Worm (Caenorhabditis elegans) whole organism, late embryonic: Measurements from ENCODE around the gene F32D8.12.

Experiments used
- C08G9.2 ChIP-seq: sonication (generic microtip); optimal IDR thresholded peaks from 2 replicates; lab custom pipeline; 2016; ENCODE audit warnings: mild to moderate bottlenecking, missing genetic modification characterization, moderate library complexity, missing compliant biosample characterization
- C38D4.7 ChIP-seq: fragments of 200-800 bp; sonication (Bioruptor generic); optimal IDR thresholded peaks from 2 replicates; lab custom pipeline; 2018; ENCODE audit warnings: mild to moderate bottlenecking, missing genetic modification characterization, moderate library complexity, missing compliant biosample characterization
- K09A11.1 ChIP-seq: sonication (generic microtip); optimal IDR thresholded peaks from 2 replicates; lab custom pipeline; 2017; ENCODE audit warnings: antibody characterized with exemption, mild to moderate bottlenecking, missing genetic modification characterization, missing compliant biosample characterization; ENCODE audit not compliant: insufficient read depth
- T23F11.4 ChIP-seq: fragments of 200-800 bp; sonication (Bioruptor generic); optimal IDR thresholded peaks from 2 replicates; lab custom pipeline; 2018; ENCODE audit warnings: mild to moderate bottlenecking, missing genetic modification characterization, missing compliant biosample characterization
- Y22D7AL.16 ChIP-seq: sonication (generic microtip); optimal IDR thresholded peaks from 2 replicates; lab custom pipeline; 2016; ENCODE audit warnings: missing genetic modification characterization, missing compliant biosample characterization
- ama-1 ChIP-seq: fragments of 150-350 bp; optimal IDR thresholded peaks from 2 replicates; lab custom pipeline; 2014
- ceh-14 ChIP-seq: sonication (generic microtip); optimal IDR thresholded peaks from 2 replicates; lab custom pipeline; 2016; ENCODE audit warnings: missing genotype, missing genetic modification characterization, missing compliant biosample characterization
- ceh-18 ChIP-seq: sonication (generic microtip); optimal IDR thresholded peaks from 2 replicates; lab custom pipeline; 2016; ENCODE audit warnings: missing genetic modification characterization, missing compliant biosample characterization
- ceh-19 ChIP-seq: fragments of 200-800 bp; sonication (Bioruptor generic); optimal IDR thresholded peaks from 2 replicates; lab custom pipeline; 2018; ENCODE audit warnings: mild to moderate bottlenecking, missing genetic modification characterization, missing compliant biosample characterization
- ceh-22 ChIP-seq: sonication (generic microtip); optimal IDR thresholded peaks from 2 replicates; lab custom pipeline; 2017; ENCODE audit warnings: missing biosample characterization, missing genetic modification characterization
- ceh-31 ChIP-seq: sonication (generic microtip); optimal IDR thresholded peaks from 2 replicates; lab custom pipeline; 2016; ENCODE audit warnings: missing genetic modification characterization, missing compliant biosample characterization
- ceh-45 ChIP-seq: fragments of 200-800 bp; sonication (Bioruptor generic); IDR thresholded peaks from 2 replicates; pipeline ENCODE4 v1.3.6; 2022; ENCODE audit warnings: missing genetic modification reagents, missing genetic modification characterization, missing compliant biosample characterization
- ceh-9 ChIP-seq: sonication (generic microtip); optimal IDR thresholded peaks from 2 replicates; lab custom pipeline; 2016; ENCODE audit warnings: mild to moderate bottlenecking, missing genetic modification characterization, inconsistent platforms, missing compliant biosample characterization
- dmd-4 ChIP-seq: sonication (generic microtip); optimal IDR thresholded peaks from 2 replicates; lab custom pipeline; 2016; ENCODE audit warnings: borderline replicate concordance, missing genetic modification characterization, missing compliant biosample characterization
- elt-2 ChIP-seq: sonication (generic microtip); optimal IDR thresholded peaks from 2 replicates; lab custom pipeline; 2016; ENCODE audit warnings: missing genetic modification reagents, missing genetic modification characterization, missing compliant biosample characterization
- fax-1 ChIP-seq: sonication (generic microtip); optimal IDR thresholded peaks from 2 replicates; lab custom pipeline; 2016; ENCODE audit warnings: missing genotype, missing genetic modification characterization, missing compliant biosample characterization
- fkh-10 ChIP-seq: fragments of 150-350 bp; optimal IDR thresholded peaks from 2 replicates; lab custom pipeline; 2014; ENCODE audit warnings: missing biosample characterization, missing genetic modification reagents, missing genetic modification characterization
- gmeb-2 ChIP-seq: sonication (generic microtip); optimal IDR thresholded peaks from 2 replicates; lab custom pipeline; 2016; ENCODE audit warnings: missing genetic modification characterization, inconsistent platforms, missing compliant biosample characterization
- hlh-30 ChIP-seq: sonication (generic microtip); optimal IDR thresholded peaks from 2 replicates; lab custom pipeline; 2017; ENCODE audit warnings: antibody characterized with exemption, missing genetic modification characterization, missing compliant biosample characterization; ENCODE audit not compliant: insufficient read depth
- hlh-8 ChIP-seq: sonication (generic microtip); optimal IDR thresholded peaks from 2 replicates; lab custom pipeline; 2016; ENCODE audit warnings: missing genotype, missing genetic modification characterization, missing compliant biosample characterization
- lim-6 ChIP-seq: sonication (generic microtip); optimal IDR thresholded peaks from 2 replicates; lab custom pipeline; 2016; ENCODE audit warnings: missing genetic modification characterization, missing compliant biosample characterization
- lin-11 ChIP-seq: fragments of 200-800 bp; sonication (Bioruptor generic); optimal IDR thresholded peaks from 2 replicates; lab custom pipeline; 2018; ENCODE audit warnings: mild to moderate bottlenecking, missing genetic modification characterization, missing compliant biosample characterization
- mec-3 ChIP-seq: sonication (generic microtip); optimal IDR thresholded peaks from 2 replicates; lab custom pipeline; 2016; ENCODE audit warnings: borderline replicate concordance, missing genetic modification characterization, missing compliant biosample characterization
- nfya-1 ChIP-seq: sonication (generic microtip); optimal IDR thresholded peaks from 2 replicates; lab custom pipeline; 2017; ENCODE audit warnings: missing genetic modification characterization, mild to moderate bottlenecking, missing compliant biosample characterization, antibody characterized with exemption, moderate library complexity
- nhr-11 ChIP-seq: fragments of 150-350 bp; optimal IDR thresholded peaks from 2 replicates; lab custom pipeline; 2014; ENCODE audit warnings: missing biosample characterization, missing genetic modification characterization
- npax-4 ChIP-seq: sonication (generic microtip); optimal IDR thresholded peaks from 2 replicates; lab custom pipeline; 2016; ENCODE audit warnings: missing genetic modification characterization, missing compliant biosample characterization
- odd-2 ChIP-seq: sonication (generic microtip); optimal IDR thresholded peaks from 2 replicates; lab custom pipeline; 2017; ENCODE audit warnings: antibody characterized with exemption, mild to moderate bottlenecking, missing genetic modification characterization, missing compliant biosample characterization
- pax-1 ChIP-seq: fragments of 150-350 bp; optimal IDR thresholded peaks from 2 replicates; lab custom pipeline; 2014; ENCODE audit warnings: missing biosample characterization, missing genetic modification characterization
- pros-1 ChIP-seq: fragments of 150-350 bp; optimal IDR thresholded peaks from 2 replicates; lab custom pipeline; 2014; ENCODE audit warnings: missing biosample characterization, missing genetic modification reagents, missing genetic modification characterization
- rnt-1 ChIP-seq: sonication (generic microtip); optimal IDR thresholded peaks from 2 replicates; lab custom pipeline; 2016; ENCODE audit warnings: missing genetic modification characterization, missing compliant biosample characterization
- sdc-2 ChIP-seq: sonication (generic microtip); optimal IDR thresholded peaks from 2 replicates; lab custom pipeline; 2016; ENCODE audit warnings: missing genotype, missing genetic modification characterization, missing compliant biosample characterization
- sox-2 ChIP-seq: fragments of 200-800 bp; sonication (Bioruptor generic); IDR thresholded peaks from 2 replicates; pipeline ENCODE4 v1.3.6; 2022; ENCODE audit warnings: missing genetic modification reagents, missing genetic modification characterization, missing compliant biosample characterization
- syd-9 ChIP-seq: sonication (generic microtip); optimal IDR thresholded peaks from 2 replicates; lab custom pipeline; 2016; ENCODE audit warnings: mild to moderate bottlenecking, missing genetic modification characterization, moderate library complexity, missing compliant biosample characterization
- tbx-2 ChIP-seq: sonication (generic microtip); optimal IDR thresholded peaks from 2 replicates; lab custom pipeline; 2016; ENCODE audit warnings: missing genetic modification characterization, missing compliant biosample characterization
- ttx-3 ChIP-seq: sonication (generic microtip); optimal IDR thresholded peaks from 2 replicates; lab custom pipeline; 2016; ENCODE audit warnings: missing genetic modification reagents, missing genetic modification characterization, missing compliant biosample characterization
- unc-3 ChIP-seq, 2 experiments: fragments of 200-800 bp in 1 of 2; sonication (Bioruptor generic) in 1 of 2; sonication (generic microtip) in 1 of 2; conservative IDR thresholded peaks in 1 of 2; optimal IDR thresholded peaks in 1 of 2; 2 replicates each; pipeline versions ENCODE4 v1.3.6 to Lab custom; 2016 to 2022; ENCODE audit warnings: missing compliant biosample characterization in 2 of 2, missing genetic modification characterization in 2 of 2, missing genetic modification reagents in 1 of 2
- unc-42 ChIP-seq: sonication (generic microtip); optimal IDR thresholded peaks from 2 replicates; lab custom pipeline; 2016; ENCODE audit warnings: missing genotype, missing genetic modification characterization, missing compliant biosample characterization

Gene F32D8.12

DNA sequence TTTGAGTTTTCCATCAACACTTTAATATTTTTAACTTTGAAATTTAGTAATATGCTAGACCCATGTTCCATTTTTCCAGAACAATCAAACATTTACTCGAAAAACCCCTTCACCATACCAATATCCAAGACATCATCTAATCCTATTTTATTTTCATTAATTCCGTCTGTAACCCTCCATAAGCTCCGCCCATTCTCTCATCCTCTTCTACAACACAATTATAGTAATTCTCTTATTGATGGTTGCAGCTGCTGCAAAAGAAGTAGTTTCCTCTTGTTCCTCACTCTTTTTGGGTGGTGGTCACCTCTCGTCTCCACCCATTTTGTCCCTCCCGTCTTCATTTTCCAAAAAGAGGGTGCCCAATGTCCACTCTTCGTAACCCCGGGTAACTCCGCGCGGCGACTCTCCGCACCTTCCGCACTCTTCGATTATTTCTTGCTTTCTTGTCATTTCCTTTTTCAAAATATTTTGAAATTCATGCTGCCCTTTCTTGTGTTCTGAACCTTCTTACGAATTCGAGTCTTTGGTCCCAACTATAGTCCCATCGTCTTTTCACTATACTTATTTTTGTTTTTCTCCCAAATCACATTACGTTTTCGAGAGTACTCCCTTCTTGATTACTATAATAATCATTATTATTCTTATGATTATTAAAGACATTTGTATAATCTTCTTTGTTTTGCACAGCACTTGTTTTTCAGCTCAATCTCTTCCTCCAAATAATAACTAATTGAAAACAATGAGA, 10.5 kb downstream of the F32D8.12 start, which contains the start of gene F32D8.1:
F32D8.1 (plus strand) TSS at position 695 of the 745 bp plus-strand sequence.
- TF ChIP-seq unc-42: peak; percentile 85
- no peak for TF ChIP-seq Y22D7AL.16 (tag; lab: Kevin White, UChicago)
- TF ChIP-seq ceh-31 (tag; lab: Kevin White, UChicago): peak; percentile 26
- TF ChIP-seq syd-9 (tag; lab: Kevin White, UChicago): no peak

DNA sequence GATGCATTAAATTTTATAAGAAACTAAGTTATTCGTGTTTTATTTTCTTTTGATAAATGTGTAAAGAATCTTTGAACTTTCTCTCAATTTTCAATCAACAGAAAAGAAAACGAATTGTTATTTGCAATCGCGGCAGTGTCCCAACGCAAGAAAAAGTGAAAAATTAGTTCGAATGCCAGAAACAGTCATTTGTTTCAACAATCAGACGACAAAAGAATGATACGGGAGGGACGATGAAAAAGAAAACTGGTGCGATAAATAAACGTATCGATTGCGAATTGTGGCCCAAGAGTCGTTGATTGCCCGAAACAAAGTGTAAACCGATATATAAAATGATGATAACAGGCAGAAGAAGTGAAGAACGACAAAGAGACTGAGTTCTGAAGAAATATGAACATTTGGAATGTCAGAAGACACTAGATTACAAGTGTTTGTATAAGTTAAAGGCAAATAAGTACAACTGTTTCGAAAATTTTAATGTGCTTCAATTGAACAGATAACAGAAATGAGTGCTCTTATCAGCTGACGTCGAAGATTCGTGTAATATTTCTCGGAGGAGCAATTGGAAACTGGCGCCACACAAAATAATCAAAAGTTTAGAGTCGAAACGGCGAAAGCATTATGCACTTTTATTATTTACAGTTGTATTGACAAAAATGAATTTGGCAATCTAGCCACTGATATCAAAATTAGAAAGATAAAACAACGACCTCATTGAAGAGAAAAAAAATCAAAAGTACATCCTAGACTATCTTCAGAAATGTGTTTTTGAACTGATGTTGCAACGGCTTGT, 12.8 kb downstream of the F32D8.12 start:
- TF ChIP-seq ttx-3 (tag; lab: Kevin White, UChicago): no peak
- TF ChIP-seq sdc-2 (tag; lab: Kevin White, UChicago): no peak
- TF ChIP-seq elt-2 (tag; lab: Kevin White, UChicago): peak; percentile 76
- no peak for TF ChIP-seq tbx-2
- TF ChIP-seq lin-11: no peak
- TF ChIP-seq syd-9 (tag; lab: Kevin White, UChicago): no peak
- TF ChIP-seq C08G9.2 (tag; lab: Kevin White, UChicago): no peak
- TF ChIP-seq gmeb-2 (tag; lab: Kevin White, UChicago): no peak
- TF ChIP-seq, all 69 proteins: peak for 1

DNA sequence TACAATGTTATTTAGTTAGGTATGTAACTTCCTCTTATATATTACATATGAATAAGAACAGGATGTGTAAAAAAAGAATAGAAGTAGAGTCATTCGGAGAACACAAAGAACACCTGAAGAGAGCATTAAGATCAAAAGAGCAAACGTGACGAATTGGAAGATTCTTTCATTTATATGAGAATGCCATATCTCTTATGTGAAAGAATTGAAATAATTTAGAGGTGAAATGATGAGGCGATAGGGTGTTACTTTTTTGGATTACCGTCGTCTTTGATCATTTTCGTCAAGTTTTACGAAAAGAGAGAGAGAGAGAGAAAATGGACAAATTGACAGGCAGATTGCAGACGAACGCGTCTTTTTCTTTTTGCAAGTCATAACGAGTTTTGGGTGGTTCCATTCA, 14.3 kb downstream of the F32D8.12 start:
- TF ChIP-seq K09A11.1 (tag; lab: Kevin White, UChicago): no peak
- no peak for TF ChIP-seq C38D4.7
- TF ChIP-seq T23F11.4 (GFP tag; lab: Kevin White, UChicago): no peak

DNA sequence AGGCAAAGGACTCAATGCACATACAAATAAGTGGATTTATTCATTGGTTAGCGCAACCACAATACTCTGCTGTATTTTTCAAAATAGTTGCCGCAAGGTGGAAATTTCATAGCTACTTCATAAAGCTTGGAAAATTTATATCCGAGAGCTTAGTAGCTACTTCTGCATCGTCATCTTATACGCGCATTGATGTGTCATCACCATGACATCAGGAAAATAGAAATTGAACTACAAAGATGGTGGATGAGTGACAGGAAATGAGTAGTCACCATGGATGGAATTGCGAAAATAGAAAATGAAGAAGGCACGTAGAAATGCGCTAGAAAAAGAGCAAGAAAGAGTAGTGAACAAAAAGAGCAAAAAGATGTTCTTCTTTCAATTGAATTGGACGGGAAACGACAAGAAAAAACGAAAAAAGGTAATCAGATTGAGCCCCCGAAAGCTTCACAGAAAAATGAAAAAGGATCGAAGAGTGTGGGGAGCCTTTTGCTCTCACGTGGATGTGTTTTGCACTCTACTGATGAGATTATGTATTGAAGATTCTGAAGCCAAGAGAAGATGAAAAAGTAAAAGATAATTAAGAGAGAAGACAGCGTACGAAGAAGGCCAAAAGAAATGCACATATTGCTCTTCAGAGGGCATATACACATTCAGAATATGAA, 15.8 kb downstream of the F32D8.12 start:
- peak; percentile 90 for TF ChIP-seq unc-42
- no peak for TF ChIP-seq pax-1 (tag; lab: Kevin White, UChicago)

DNA sequence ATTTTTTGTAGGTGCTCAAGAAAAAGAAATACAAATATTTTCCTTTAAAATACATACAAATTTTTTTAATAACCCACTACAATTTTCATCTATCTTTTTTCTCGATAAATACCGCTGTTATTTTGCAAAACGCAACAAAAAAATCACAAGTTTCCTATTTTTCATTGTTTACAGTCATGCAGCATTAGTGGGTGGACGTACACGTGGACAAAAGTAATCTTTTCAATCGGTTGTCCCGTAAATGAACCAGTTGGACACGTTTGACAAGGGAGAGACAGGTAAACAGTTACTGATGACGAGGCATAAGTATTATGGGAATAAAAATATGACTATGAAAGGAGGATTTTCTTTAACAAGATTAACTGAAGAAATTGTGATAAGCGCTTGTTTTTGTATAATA, 17.6 kb downstream of the F32D8.12 start:
- no peak for TF ChIP-seq ceh-22 (tag; lab: Kevin White, UChicago)
- TF ChIP-seq, all 69 proteins: peak for 0

DNA sequence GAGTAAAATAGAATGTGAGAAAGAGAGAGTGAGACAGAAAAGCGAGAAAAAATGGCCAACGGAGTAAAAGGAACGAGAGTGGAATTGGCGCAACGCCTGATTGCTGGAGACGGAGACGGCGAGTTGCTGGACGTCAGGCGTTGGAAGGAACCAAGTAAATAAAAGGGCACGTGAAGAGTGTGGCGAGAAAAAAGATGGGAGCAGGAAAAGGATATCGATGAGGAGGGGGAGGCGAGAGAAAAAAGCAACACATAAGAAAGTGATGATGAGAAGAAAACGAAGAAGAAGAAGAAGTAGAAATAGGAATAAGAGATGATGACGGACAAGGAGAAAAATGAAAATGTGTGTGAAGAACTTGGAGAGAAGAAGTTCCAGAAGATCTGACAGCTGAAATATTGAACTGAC, 19.4 kb downstream of the F32D8.12 start:
- TF ChIP-seq rnt-1 (tag; lab: Kevin White, UChicago): no peak
- peak; percentile 22 for TF ChIP-seq sdc-2 (tag; lab: Kevin White, UChicago)
- no peak for TF ChIP-seq odd-2 (tag; lab: Kevin White, UChicago)
- no peak for TF ChIP-seq dmd-4 (tag; lab: Kevin White, UChicago)
- no peak for TF ChIP-seq sox-2 (GFP tag; lab: Robert Waterston, UW)
- TF ChIP-seq ceh-31 (tag; lab: Kevin White, UChicago): peak; percentile 58
- TF ChIP-seq pros-1 (tag; lab: Kevin White, UChicago): peak; percentile 12
- TF ChIP-seq mec-3 (tag; lab: Kevin White, UChicago): no peak
- no peak for TF ChIP-seq ceh-45 (GFP tag; lab: Robert Waterston, UW)
- no peak for TF ChIP-seq syd-9 (tag; lab: Kevin White, UChicago)
- no peak for TF ChIP-seq Y22D7AL.16 (tag; lab: Kevin White, UChicago)
- peak; percentile 17 for TF ChIP-seq fkh-10 (GFP tag; lab: Kevin White, UChicago)
- TF ChIP-seq npax-4: no peak
- TF ChIP-seq fax-1: no peak
- TF ChIP-seq unc-3 (GFP tag; conservative IDR thresholded peaks at IDR 0.05; lab: Robert Waterston, UW): no peak
- TF ChIP-seq unc-3 (tag; optimal IDR thresholded peaks at IDR 0.05; lab: Kevin White, UChicago): no peak
- no peak for TF ChIP-seq pax-1 (tag; lab: Kevin White, UChicago)
- TF ChIP-seq nfya-1: peak; percentile 47
- no peak for TF ChIP-seq lim-6 (tag; lab: Kevin White, UChicago)
- TF ChIP-seq ceh-9: no peak
- TF ChIP-seq ceh-19 (GFP tag; lab: Kevin White, UChicago): no peak
- peak; percentile 20 for TF ChIP-seq tbx-2
- TF ChIP-seq nhr-11 (tag; lab: Kevin White, UChicago): no peak
- TF ChIP-seq hlh-30: peak; percentile 45
- no peak for TF ChIP-seq ama-1 (lab: Kevin White, UChicago)
- no peak for TF ChIP-seq hlh-8
- TF ChIP-seq ceh-18 (tag; lab: Kevin White, UChicago): peak; percentile 81
- peak; percentile 35 for TF ChIP-seq ceh-14
